Worm (Caenorhabditis elegans) whole organism, mixed stage, embryonic: ENCODE data around the gene F48D6.4.

ENCODE experiments used
- blmp-1 ChIP-seq: fragments of 150-350 bp; optimal IDR thresholded peaks from 2 replicates; lab custom pipeline; 2014; ENCODE audit warnings: missing biosample characterization, missing genetic modification characterization
- ces-1 ChIP-seq: fragments of 150-350 bp; optimal IDR thresholded peaks from 2 replicates; lab custom pipeline; 2014; ENCODE audit warnings: missing biosample characterization, missing genetic modification reagents, missing genetic modification characterization
- elt-1 ChIP-seq: sonication (generic microtip); optimal IDR thresholded peaks from 2 replicates; lab custom pipeline; 2017; ENCODE audit warnings: missing genetic modification characterization, mild to moderate bottlenecking, missing compliant biosample characterization, antibody characterized with exemption, moderate library complexity, borderline replicate concordance; ENCODE audit not compliant: insufficient read depth
- elt-3 ChIP-seq: fragments of 150-350 bp; optimal IDR thresholded peaks from 2 replicates; lab custom pipeline; 2014; ENCODE audit warnings: missing biosample characterization, missing genetic modification characterization
- hlh-1 ChIP-seq: fragments of 150-350 bp; optimal IDR thresholded peaks from 2 replicates; lab custom pipeline; 2014; ENCODE audit warnings: missing biosample characterization, missing genetic modification reagents, missing genetic modification characterization
- mls-2 ChIP-seq: sonication (generic microtip); optimal IDR thresholded peaks from 2 replicates; lab custom pipeline; 2016; ENCODE audit warnings: mild to moderate bottlenecking, missing genetic modification characterization, moderate library complexity, missing compliant biosample characterization
- nhr-12 ChIP-seq: fragments of 150-350 bp; optimal IDR thresholded peaks from 2 replicates; lab custom pipeline; 2014; ENCODE audit warnings: missing biosample characterization, missing genetic modification characterization
- nhr-2 ChIP-seq: fragments of 150-350 bp; optimal IDR thresholded peaks from 2 replicates; lab custom pipeline; 2014; ENCODE audit warnings: missing biosample characterization, missing genetic modification characterization
- pha-4 ChIP-seq: fragments of 150-350 bp; optimal IDR thresholded peaks from 2 replicates; lab custom pipeline; 2018; ENCODE audit warnings: missing biosample characterization, missing genetic modification reagents, missing genetic modification characterization
- unc-120 ChIP-seq: sonication (generic microtip); optimal IDR thresholded peaks from 2 replicates; lab custom pipeline; 2017; ENCODE audit warnings: missing genetic modification characterization, missing compliant biosample characterization; ENCODE audit not compliant: poor library complexity, severe bottlenecking
- unc-62 ChIP-seq: fragments of 150-350 bp; optimal IDR thresholded peaks from 2 replicates; lab custom pipeline; 2014; ENCODE audit warnings: missing biosample characterization, missing genetic modification reagents, missing genetic modification characterization
- ztf-11 ChIP-seq: fragments of 150-350 bp; optimal IDR thresholded peaks from 2 replicates; lab custom pipeline; 2014; ENCODE audit warnings: missing biosample characterization, missing genetic modification characterization

- TF ChIP-seq unc-62 (GFP tag; lab: Kevin White, UChicago) = no peak
- no peak for TF ChIP-seq elt-3 (tag; lab: Kevin White, UChicago)
- TF ChIP-seq hlh-1 (tag; lab: Kevin White, UChicago) = no peak
- no peak for TF ChIP-seq unc-120 (tag; lab: Kevin White, UChicago)
- TF ChIP-seq pha-4 = no peak
- no peak for TF ChIP-seq ces-1
- TF ChIP-seq elt-1 (tag; lab: Kevin White, UChicago) = no peak
- TF ChIP-seq blmp-1 = no peak
- no peak for TF ChIP-seq mls-2 (tag; lab: Kevin White, UChicago)
- TF ChIP-seq nhr-12 (tag; lab: Kevin White, UChicago) = no peak
- TF ChIP-seq ztf-11 (tag; lab: Kevin White, UChicago) = no peak
- no peak for TF ChIP-seq nhr-2
These were observed 21.4 kb upstream of the F48D6.4 start for ce11 chrX:4268396-4268795.
